Fruit fly (Drosophila melanogaster): ENCODE measurements around the gene Ndc80.

Gene Ndc80

DNA sequence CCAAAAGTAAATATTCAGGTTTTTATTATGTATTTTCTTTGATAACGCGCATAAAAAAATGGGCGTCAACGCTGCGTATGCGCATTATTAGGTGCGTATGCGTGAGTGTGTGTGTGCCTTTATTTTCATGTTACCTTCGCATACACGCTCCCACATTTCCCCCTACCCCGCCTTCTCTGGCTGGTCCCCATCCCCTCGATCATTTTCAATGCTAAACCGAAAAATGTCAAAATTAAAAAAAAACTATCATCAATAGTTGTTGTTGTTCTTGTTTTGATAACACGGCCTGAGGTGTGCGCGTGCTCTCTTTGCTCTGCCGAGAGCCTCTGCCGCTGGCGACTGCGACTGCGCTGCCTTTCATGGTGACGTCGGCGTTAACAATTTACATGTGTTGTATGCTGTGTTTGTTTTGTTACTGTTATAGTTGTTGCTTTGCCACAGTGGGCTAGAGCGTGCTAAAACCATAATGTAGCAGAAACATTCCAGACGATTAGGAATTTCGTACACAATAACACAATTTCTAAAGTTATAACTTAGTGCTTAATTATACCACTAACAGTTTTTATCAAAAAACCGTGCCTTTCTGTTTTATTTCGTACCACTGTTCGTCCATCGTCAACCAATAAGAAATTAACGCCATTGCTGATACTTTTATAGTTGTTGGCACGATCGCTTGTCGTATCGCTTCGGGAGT, 28.3 kb upstream of the Ndc80 start (continued):
- peak; percentile 81 for TF ChIP-seq tna (GFP tag; IDR thresholded peaks at IDR 0.05; ENCODE audit: partially characterized antibody)
- TF ChIP-seq CG33213 (GFP tag; optimal IDR thresholded peaks at IDR 0.05) = peak; percentile 99
- TF ChIP-seq prd (optimal IDR thresholded peaks at IDR 0.05) = no peak
- peak; percentile 99 for TF ChIP-seq prd (GFP tag; IDR thresholded peaks at IDR 0.05)
- peak; percentile 83; the same call in 1 of the 4 replicates for TF ChIP-seq chinmo (GFP tag; IDR thresholded peaks at IDR 0.05; ENCODE audit: partially characterized antibody)
- peak; percentile 99 for TF ChIP-seq ATbp (GFP tag; optimal IDR thresholded peaks at IDR 0.05)
- peak; percentile 99 for TF ChIP-seq CG12769 (tag; optimal IDR thresholded peaks at IDR 0.05)
- TF ChIP-seq sr (GFP tag; IDR thresholded peaks at IDR 0.05) = peak; percentile 95
- TF ChIP-seq Doc2 (GFP tag; IDR thresholded peaks at IDR 0.05) = peak; percentile 96
- peak; percentile 98 to 99 for TF ChIP-seq Pdp1 (GFP tag; optimal IDR thresholded peaks at IDR 0.05)
- peak; percentile 98 for TF ChIP-seq Ssrp (tag; optimal IDR thresholded peaks at IDR 0.05)
- peak; percentile 97 for TF ChIP-seq CG2889 (GFP tag; IDR thresholded peaks at IDR 0.05)
- peak; percentile 98 for TF ChIP-seq CG11398 (GFP tag; optimal IDR thresholded peaks at IDR 0.05)
- peak; percentile 96 for TF ChIP-seq nerfin-1 (tag; optimal IDR thresholded peaks at IDR 0.05)
- peak; percentile 98 for TF ChIP-seq CG3281 (GFP tag; optimal IDR thresholded peaks at IDR 0.05)
- TF ChIP-seq MESR4 (GFP tag; optimal IDR thresholded peaks at IDR 0.05) = peak; percentile 74
- peak; percentile 95 for TF ChIP-seq CG13775 (GFP tag; optimal IDR thresholded peaks at IDR 0.05)
- peak; percentile 98 for TF ChIP-seq Nf-YA (GFP tag; IDR thresholded peaks at IDR 0.05)
- peak; percentile 98 for TF ChIP-seq CG6272 (GFP tag; IDR thresholded peaks at IDR 0.05)
- TF ChIP-seq CTCF (GFP tag; optimal IDR thresholded peaks at IDR 0.05) = peak; percentile 77
- TF ChIP-seq Med (GFP tag) = peak; percentile 100
- peak; percentile 98 for TF ChIP-seq CG32767 (GFP tag; IDR thresholded peaks at IDR 0.05)
- TF ChIP-seq seq (GFP tag; IDR thresholded peaks at IDR 0.05) = peak; percentile 99
- TF ChIP-seq Mes4 (GFP tag; optimal IDR thresholded peaks at IDR 0.05) = peak; percentile 99
- TF ChIP-seq Sin3A (optimal IDR thresholded peaks at IDR 0.05) = no peak
- TF ChIP-seq CG8924 (tag; optimal IDR thresholded peaks at IDR 0.05) = peak; percentile 99
- peak; percentile 98 for TF ChIP-seq BtbVII (GFP tag; optimal IDR thresholded peaks at IDR 0.05)
- peak; percentile 98 for TF ChIP-seq CG8944 (GFP tag; optimal IDR thresholded peaks at IDR 0.05)
- TF ChIP-seq onecut (GFP tag; IDR thresholded peaks at IDR 0.05) = peak; percentile 98
- TF ChIP-seq sisA (GFP tag; IDR thresholded peaks at IDR 0.05) = peak; percentile 99
- TF ChIP-seq Myb (GFP tag; optimal IDR thresholded peaks at IDR 0.05) = peak; percentile 91
- peak; percentile 49 for TF ChIP-seq Kr (GFP tag; optimal IDR thresholded peaks at IDR 0.05)
- TF ChIP-seq gsb (GFP tag; IDR thresholded peaks at IDR 0.05) = peak; percentile 98
- peak; percentile 89 for TF ChIP-seq ash1 (GFP tag; optimal IDR thresholded peaks at IDR 0.05)
- peak; percentile 99 for TF ChIP-seq CG6813 (GFP tag; optimal IDR thresholded peaks at IDR 0.05)
- TF ChIP-seq CG10366 (GFP tag; IDR thresholded peaks at IDR 0.05) = peak; percentile 99
- TF ChIP-seq CG10959 (GFP tag; IDR thresholded peaks at IDR 0.05) = peak; percentile 97
- peak; percentile 99 for TF ChIP-seq row (GFP tag; IDR thresholded peaks at IDR 0.05)
- peak; percentile 98 for TF ChIP-seq CG7556 (GFP tag; optimal IDR thresholded peaks at IDR 0.05)
- peak; percentile 66 for TF ChIP-seq pros (GFP tag; optimal IDR thresholded peaks at IDR 0.05)
- TF ChIP-seq ase (GFP tag; IDR thresholded peaks at IDR 0.05) = peak; percentile 99
- TF ChIP-seq CG34376 (GFP tag; optimal IDR thresholded peaks at IDR 0.05) = peak; percentile 98
- peak; percentile 98 for TF ChIP-seq CG16779 (GFP tag; IDR thresholded peaks at IDR 0.05)
- TF ChIP-seq stwl (tag; optimal IDR thresholded peaks at IDR 0.05) = peak; percentile 52
- TF ChIP-seq CG7786 (GFP tag; optimal IDR thresholded peaks at IDR 0.05) = peak; percentile 99
- TF ChIP-seq Poxn (GFP tag; IDR thresholded peaks at IDR 0.05) = peak; percentile 94
- TF ChIP-seq nom (GFP tag; optimal IDR thresholded peaks at IDR 0.05) = peak; percentile 95
- TF ChIP-seq ewg (GFP tag; optimal IDR thresholded peaks at IDR 0.05) = peak; percentile 96
- peak; percentile 82 for TF ChIP-seq ftz-f1 (GFP tag; optimal IDR thresholded peaks at IDR 0.05)
- peak; percentile 98 for TF ChIP-seq danr (GFP tag; IDR thresholded peaks at IDR 0.05)
- TF ChIP-seq TFAM (GFP tag; optimal IDR thresholded peaks at IDR 0.05) = peak; percentile 93
